Worm (Caenorhabditis elegans) whole organism, L4/young adult: ENCODE data around the gene sdc-3.

ENCODE experiments used
- W03F9.2 ChIP-seq: fragments of 150-350 bp; optimal IDR thresholded peaks from 2 replicates; lab custom pipeline; 2014; ENCODE audit warnings: missing biosample characterization, missing genetic modification characterization
- dao-5 ChIP-seq: sonication (generic microtip); optimal IDR thresholded peaks from 2 replicates; lab custom pipeline; 2016; ENCODE audit warnings: missing genotype, missing genetic modification characterization, moderate library complexity, missing compliant biosample characterization
- him-1 ChIP-seq: sonication (generic microtip); optimal IDR thresholded peaks from 2 replicates; lab custom pipeline; 2016; ENCODE audit warnings: missing genotype, missing genetic modification reagents, missing genetic modification characterization, missing compliant biosample characterization

- TF ChIP-seq dao-5 (tag; lab: Kevin White, UChicago): no peak
- TF ChIP-seq him-1 (tag; lab: Kevin White, UChicago): no peak
- TF ChIP-seq W03F9.2: no peak
Measured at ce11 chrV:15092666-15093065, 44.7 kb upstream of the sdc-3 start, which contains the start of gene txt-12.
